Worm (Caenorhabditis elegans) whole organism, early embryonic: ENCODE measurements around the gene col-133.
A peak's percentile ranks its signal among the peaks of the same experiment; 100 is the strongest.

ENCODE experiments used
- B0310.2 ChIP-seq: sonication (generic microtip); optimal IDR thresholded peaks from 2 replicates; lab custom pipeline; 2016; ENCODE audit warnings: mild to moderate bottlenecking, missing genetic modification characterization, missing compliant biosample characterization
- F13C5.2 ChIP-seq: sonication (generic microtip); optimal IDR thresholded peaks from 2 replicates; lab custom pipeline; 2017; ENCODE audit warnings: mild to moderate bottlenecking, missing genetic modification characterization, inconsistent platforms, missing compliant biosample characterization
- aly-1 ChIP-seq: sonication (generic microtip); optimal IDR thresholded peaks from 2 replicates; lab custom pipeline; 2016; ENCODE audit warnings: missing genetic modification characterization, missing compliant biosample characterization
- ama-1 ChIP-seq: fragments of 150-350 bp; optimal IDR thresholded peaks from 2 replicates; lab custom pipeline; 2014
- ceh-13 ChIP-seq: fragments of 200-800 bp; sonication (Bioruptor generic); optimal IDR thresholded peaks from 2 replicates; lab custom pipeline; 2018; ENCODE audit warnings: mild to moderate bottlenecking, missing genetic modification characterization, missing compliant biosample characterization
- ceh-36 ChIP-seq: sonication (generic microtip); optimal IDR thresholded peaks from 2 replicates; lab custom pipeline; 2016; ENCODE audit warnings: missing genetic modification characterization, inconsistent platforms, missing compliant biosample characterization
- ets-7 ChIP-seq: sonication (generic microtip); optimal IDR thresholded peaks from 2 replicates; lab custom pipeline; 2016; ENCODE audit warnings: missing genotype, missing genetic modification characterization, missing compliant biosample characterization
- flt-1 ChIP-seq: fragments of 200-800 bp; sonication (Bioruptor generic); IDR thresholded peaks from 2 replicates; pipeline ENCODE4 v1.3.6; 2022; ENCODE audit warnings: missing genetic modification characterization, missing compliant biosample characterization
- hmbx-1 ChIP-seq: sonication (generic microtip); optimal IDR thresholded peaks from 2 replicates; lab custom pipeline; 2016; ENCODE audit warnings: mild to moderate bottlenecking, missing genetic modification characterization, missing compliant biosample characterization
- hmg-4 ChIP-seq: fragments of 200-800 bp; sonication (Bioruptor generic); optimal IDR thresholded peaks from 2 replicates; lab custom pipeline; 2018; ENCODE audit warnings: mild to moderate bottlenecking, missing genetic modification characterization, missing compliant biosample characterization
- hnd-1 ChIP-seq: sonication (generic microtip); optimal IDR thresholded peaks from 2 replicates; lab custom pipeline; 2016; ENCODE audit warnings: missing genetic modification characterization, missing compliant biosample characterization
- pes-1 ChIP-seq: fragments of 200-800 bp; sonication (Bioruptor generic); IDR thresholded peaks from 2 replicates; pipeline ENCODE4 v1.3.6; 2022; ENCODE audit warnings: missing genetic modification reagents, missing genetic modification characterization, missing compliant biosample characterization
- scrt-1 ChIP-seq: fragments of 200-800 bp; sonication (Bioruptor generic); IDR thresholded peaks from 2 replicates; pipeline ENCODE4 v1.3.6; 2022; ENCODE audit warnings: missing genetic modification characterization, missing compliant biosample characterization
- sea-1 ChIP-seq: fragments of 200-800 bp; sonication (Bioruptor generic); conservative IDR thresholded peaks from 2 replicates; pipeline ENCODE4 v1.3.6; 2022; ENCODE audit warnings: missing genetic modification characterization, missing compliant biosample characterization
- tbx-11 ChIP-seq: fragments of 200-800 bp; sonication (Bioruptor generic); IDR thresholded peaks from 2 replicates; pipeline ENCODE4 v1.3.6; 2022; ENCODE audit warnings: missing genetic modification characterization, missing compliant biosample characterization
- tbx-37 ChIP-seq: fragments of 200-800 bp; sonication (Bioruptor generic); conservative IDR thresholded peaks from 2 replicates; pipeline ENCODE4 v1.3.6; 2022; ENCODE audit warnings: missing genetic modification reagents, missing genetic modification characterization, missing compliant biosample characterization
- tra-4 ChIP-seq: sonication (generic microtip); optimal IDR thresholded peaks from 2 replicates; lab custom pipeline; 2017; ENCODE audit warnings: missing genetic modification characterization, missing compliant biosample characterization

Gene col-133

DNA sequence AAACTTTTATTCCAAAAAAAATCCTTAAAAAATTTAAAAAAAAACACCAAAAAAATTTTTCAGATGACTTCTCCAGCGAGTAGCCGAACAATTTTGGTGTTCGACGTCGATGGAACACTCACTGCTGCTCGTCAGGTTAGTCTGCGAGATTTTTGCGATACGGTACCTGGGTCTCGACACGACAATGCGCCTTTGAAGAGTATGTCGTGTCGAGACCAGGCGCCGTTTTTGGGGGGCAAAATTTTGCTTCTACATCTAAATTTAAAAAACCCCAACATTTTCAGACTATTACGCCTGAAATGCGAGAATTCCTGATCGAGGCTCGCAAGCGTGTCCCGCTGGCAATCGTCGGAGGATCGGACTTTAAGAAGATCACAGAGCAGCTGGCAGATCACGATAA, 15.7 kb downstream of the col-133 start, which contains the start of gene F52B11.2:
Gene F52B11.2, plus strand, starts transcription at position 64 of the 400 bp plus-strand sequence.
- peak; percentile 37 for TF ChIP-seq ama-1 (lab: Kevin White, UChicago)
- TF ChIP-seq flt-1 (GFP tag; lab: Robert Waterston, UW): 0 out of 2 replicates have a peak, but pooled peaks have one; percentile 14
- TF ChIP-seq tbx-37 (GFP tag; lab: Robert Waterston, UW): no peak
- TF ChIP-seq hnd-1 (tag; lab: Kevin White, UChicago): no peak

DNA sequence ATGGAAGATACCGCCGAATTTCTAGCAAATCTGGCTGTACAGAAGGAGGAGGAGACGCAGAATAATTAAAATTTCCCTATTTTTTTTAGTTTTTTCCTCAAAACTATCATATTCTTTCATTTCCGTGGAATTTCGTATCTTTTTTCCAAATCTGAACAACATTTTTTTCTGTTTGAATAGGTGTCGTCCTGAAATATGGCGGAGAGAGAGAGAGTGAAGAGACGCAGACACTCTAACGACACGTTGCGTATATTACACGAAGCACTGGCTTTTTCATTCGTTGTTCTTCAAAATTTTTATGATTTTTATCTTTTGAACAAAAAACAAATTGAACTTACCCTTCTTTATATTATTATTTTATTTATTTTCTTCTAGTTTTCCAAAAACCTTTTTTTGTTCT, 16.2 kb downstream of the col-133 start:
- TF ChIP-seq sea-1 (GFP tag; lab: Robert Waterston, UW) (no peak), pes-1 (no peak)

DNA sequence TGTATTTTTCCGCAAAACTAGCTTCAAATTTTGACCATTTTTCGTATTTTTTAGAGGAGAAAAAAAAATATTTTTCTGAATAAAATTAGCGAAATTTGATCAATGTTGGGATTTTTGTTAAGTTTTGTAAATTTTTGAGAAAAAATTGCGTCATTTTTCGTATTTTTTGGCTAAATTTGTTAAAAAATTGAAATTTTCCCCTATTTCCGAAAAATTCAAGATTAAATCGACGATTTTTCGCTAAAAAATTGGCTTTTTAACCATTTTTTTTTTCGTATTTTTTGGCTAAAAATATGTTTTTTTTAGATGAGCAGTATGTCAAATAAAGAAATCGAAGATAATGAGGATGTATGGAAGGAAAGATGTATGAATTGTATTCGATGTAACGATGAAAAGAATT, 22.0 kb downstream of the col-133 start, which contains the start of gene cfp-1:
Gene cfp-1, plus strand, starts transcription at position 301 of the 400 bp plus-strand sequence.
- TF ChIP-seq F13C5.2 (tag; lab: Kevin White, UChicago): no peak
- TF ChIP-seq pes-1: no peak
- TF ChIP-seq ets-7 (tag; lab: Kevin White, UChicago): no peak
- TF ChIP-seq B0310.2 (tag; lab: Kevin White, UChicago): no peak

DNA sequence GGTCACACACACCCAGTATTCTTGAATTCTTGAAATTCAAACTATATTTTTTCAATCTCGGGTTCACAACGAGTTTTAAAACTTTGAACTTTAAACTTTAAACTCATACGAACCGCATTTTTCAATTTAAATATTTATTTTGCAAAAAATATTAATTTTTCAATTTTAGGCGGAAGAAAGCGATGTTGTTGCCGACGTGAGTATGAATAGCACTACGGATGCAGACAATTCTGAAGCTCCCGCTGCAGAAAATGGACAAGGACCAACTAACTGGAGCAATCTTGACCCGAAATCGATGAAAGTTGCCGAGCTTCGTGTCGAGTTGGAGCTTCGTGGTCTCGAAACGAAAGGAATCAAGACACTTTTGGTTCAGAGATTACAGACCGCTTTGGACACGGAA, 24.7 kb downstream of the col-133 start:
- TF ChIP-seq scrt-1 (GFP tag; lab: Robert Waterston, UW) (no peak), flt-1 (GFP tag; lab: Robert Waterston, UW) (no peak), hmg-4 (no peak), ets-7 (tag; lab: Kevin White, UChicago) (no peak), B0310.2 (tag; lab: Kevin White, UChicago) (no peak), tra-4 (no peak), sea-1 (GFP tag; lab: Robert Waterston, UW) (no peak), tbx-11 (GFP tag; lab: Robert Waterston, UW) (no peak), F13C5.2 (tag; lab: Kevin White, UChicago) (no peak), aly-1 (no peak), hnd-1 (tag; lab: Kevin White, UChicago) (no peak)

DNA sequence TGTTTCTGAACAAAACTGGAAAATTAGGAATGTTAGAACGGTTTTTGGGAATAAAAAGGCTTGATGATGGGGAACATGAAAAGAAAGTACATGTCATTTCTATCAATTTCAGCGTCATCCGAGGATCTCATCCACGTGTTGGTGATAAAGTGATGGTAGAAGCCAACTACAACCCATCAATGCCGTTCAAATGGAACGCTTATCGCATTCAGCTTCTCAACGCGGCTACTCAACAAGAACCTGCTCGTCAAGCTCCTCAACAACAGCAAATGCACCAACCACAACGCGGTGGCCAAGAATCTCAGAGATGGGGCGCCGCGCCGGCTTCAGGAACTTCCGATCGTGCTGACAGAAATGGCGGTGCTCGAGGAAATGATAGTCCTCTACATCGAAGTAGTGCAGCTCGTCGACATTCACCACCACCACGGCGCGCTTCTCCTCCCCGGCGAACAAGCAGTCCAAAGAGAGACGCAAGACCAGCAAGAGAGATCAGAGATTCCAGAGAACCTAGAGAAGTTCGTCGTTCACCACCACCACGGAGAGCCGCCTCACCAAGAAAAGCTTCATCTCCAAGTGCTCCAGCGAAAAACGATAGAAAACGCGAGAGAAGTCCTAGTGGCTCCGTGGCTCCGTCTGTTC, 27.0 kb downstream of the col-133 start:
- TF ChIP-seq tbx-11 (GFP tag; lab: Robert Waterston, UW) (0 out of 2 replicates have a peak, but pooled peaks have one; percentile 57), hmg-4 (no peak), B0310.2 (tag; lab: Kevin White, UChicago) (no peak), F13C5.2 (tag; lab: Kevin White, UChicago) (no peak)

DNA sequence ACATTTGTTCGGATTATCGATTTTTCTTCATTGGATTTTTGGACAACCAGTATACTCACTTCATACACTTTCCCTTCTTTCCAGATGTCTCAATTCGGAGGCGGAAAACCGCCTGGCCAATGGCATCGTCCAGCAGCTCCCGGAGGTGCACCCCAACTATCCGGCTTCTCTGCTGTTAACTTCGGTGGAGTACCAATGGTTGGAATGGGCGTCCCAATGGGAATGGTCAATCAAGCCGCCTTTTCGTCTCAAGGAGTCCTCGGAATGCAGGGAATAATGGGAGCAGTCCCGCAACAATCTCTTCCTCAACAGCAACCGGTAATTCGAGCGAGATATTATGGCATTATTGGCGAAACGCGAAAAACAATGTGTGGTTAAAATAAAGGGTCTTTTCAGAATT, 27.7 kb downstream of the col-133 start, which contains the start of gene ccar-1:
Gene ccar-1, plus strand, starts transcription at position 83 of the 400 bp plus-strand sequence.
- TF ChIP-seq hmg-4 (peak; percentile 32), tra-4 (no peak), sea-1 (GFP tag; lab: Robert Waterston, UW) (0 out of 2 replicates have a peak, but pooled peaks have one; percentile 63)

DNA sequence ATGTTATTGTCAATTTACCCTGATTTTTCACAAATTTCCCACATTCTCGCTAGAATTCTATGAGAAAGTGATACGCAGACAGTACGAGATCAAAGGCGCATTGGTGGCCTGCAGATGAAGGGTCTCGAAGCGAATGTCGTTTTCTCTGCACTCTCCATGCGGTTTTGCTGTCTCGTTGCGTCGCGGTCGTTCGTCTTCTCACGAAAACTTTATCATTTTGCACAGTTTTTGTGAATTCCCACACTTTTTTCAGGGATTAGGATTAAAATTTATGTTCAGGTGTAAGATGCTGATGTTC, 28.2 kb downstream of the col-133 start:
- TF ChIP-seq pes-1 (no peak), ama-1 (lab: Kevin White, UChicago) (no peak), tbx-37 (GFP tag; lab: Robert Waterston, UW) (no peak), hmg-4 (no peak), flt-1 (GFP tag; lab: Robert Waterston, UW) (no peak), tra-4 (no peak), ceh-36 (tag; lab: Kevin White, UChicago) (no peak), F13C5.2 (tag; lab: Kevin White, UChicago) (no peak), ceh-13 (no peak)

DNA sequence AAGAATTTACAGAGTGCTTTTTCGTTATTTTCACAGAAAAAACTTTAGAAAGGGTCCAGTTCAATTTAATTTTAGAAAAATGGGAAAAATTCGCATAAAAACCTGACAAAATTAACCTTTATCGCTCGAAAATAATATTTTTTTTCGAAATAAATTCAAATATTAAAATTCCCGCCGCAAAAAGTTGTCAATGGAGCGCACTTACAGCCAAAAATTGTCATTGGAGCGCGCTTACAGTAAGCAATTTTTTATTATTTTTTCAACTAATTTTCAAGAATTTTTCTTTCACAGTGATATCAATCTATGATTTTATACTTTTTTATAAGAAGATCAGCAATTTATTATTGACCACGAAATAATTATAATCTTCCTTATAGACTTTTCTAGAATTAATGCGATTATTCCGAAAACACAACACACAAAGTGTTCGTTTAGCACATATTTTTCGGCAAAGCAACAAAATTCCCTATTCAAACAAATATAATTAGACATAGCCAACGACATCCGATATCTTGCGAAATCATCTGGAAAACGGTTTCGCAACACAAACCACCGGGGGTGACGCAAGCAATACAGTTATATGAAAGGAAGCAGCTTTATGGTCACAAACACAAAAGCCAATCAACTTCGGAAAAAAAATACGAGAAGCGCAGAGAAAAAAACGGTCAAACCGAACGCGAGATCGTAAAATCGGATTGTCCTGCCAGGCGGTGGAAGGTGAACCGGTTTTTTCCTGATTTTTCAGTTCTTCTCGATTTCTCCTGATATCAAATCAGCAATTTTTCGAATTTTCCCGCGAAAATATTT, 28.8 kb downstream of the col-133 start:
- TF ChIP-seq hmg-4 (no peak), tra-4 (no peak), ets-7 (tag; lab: Kevin White, UChicago) (no peak), tbx-37 (GFP tag; lab: Robert Waterston, UW) (no peak), B0310.2 (tag; lab: Kevin White, UChicago) (no peak), hmbx-1 (tag; lab: Kevin White, UChicago) (no peak), ceh-36 (tag; lab: Kevin White, UChicago) (no peak), aly-1 (no peak), pes-1 (no peak), sea-1 (GFP tag; lab: Robert Waterston, UW) (no peak), flt-1 (GFP tag; lab: Robert Waterston, UW) (no peak), tbx-11 (GFP tag; lab: Robert Waterston, UW) (no peak), ceh-13 (no peak), hnd-1 (tag; lab: Kevin White, UChicago) (no peak), F13C5.2 (tag; lab: Kevin White, UChicago) (no peak)

DNA sequence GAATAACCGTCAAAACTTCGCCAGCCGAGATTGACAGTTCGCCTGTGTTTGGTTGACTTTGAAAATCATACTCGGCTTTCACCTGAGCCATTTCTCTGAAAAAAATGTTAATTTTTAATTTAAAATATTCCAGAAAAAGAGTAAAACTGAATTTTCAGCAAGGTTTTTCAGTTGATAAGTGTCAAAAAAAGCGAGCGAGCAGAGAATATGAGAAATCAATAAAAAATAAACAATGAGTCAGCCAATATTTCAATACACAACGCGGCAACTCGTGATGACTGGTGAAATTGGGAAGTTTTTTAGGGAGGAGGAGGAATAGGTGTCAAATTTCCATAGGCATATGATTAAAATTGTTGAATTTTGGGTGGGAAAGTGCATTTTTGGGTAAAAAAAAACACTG, 29.4 kb downstream of the col-133 start, which contains the start of gene lst-4:
Gene lst-4, minus strand, starts transcription at position 101 of the 400 bp plus-strand sequence.
- TF ChIP-seq hnd-1 (tag; lab: Kevin White, UChicago) (no peak), F13C5.2 (tag; lab: Kevin White, UChicago) (no peak), sea-1 (GFP tag; lab: Robert Waterston, UW) (no peak), ets-7 (tag; lab: Kevin White, UChicago) (no peak), pes-1 (no peak), tra-4 (no peak), aly-1 (no peak), flt-1 (GFP tag; lab: Robert Waterston, UW) (no peak), tbx-11 (GFP tag; lab: Robert Waterston, UW) (no peak), hmbx-1 (tag; lab: Kevin White, UChicago) (no peak), ceh-13 (no peak)
